Worm (Caenorhabditis elegans): Measurements from ENCODE around the gene C28H8.7.

C28H8.7 gene

ce11 chrIII:5876867-5877641 is 9.7 kb downstream of the C28H8.7 start:
- TF ChIP-seq crh-2 (tag; optimal IDR thresholded peaks at IDR 0.05), result peak; percentile 42
- peak; percentile 21 for TF ChIP-seq gmeb-1 (tag; optimal IDR thresholded peaks at IDR 0.05)
- TF ChIP-seq nhr-6 (tag; optimal IDR thresholded peaks at IDR 0.05), result no peak
- TF ChIP-seq nhr-21 (tag; optimal IDR thresholded peaks at IDR 0.05), result peak; percentile 52
- peak in 1 of 2 experiments; percentile 21 for TF ChIP-seq lsy-2 (tag; optimal IDR thresholded peaks at IDR 0.05)
- no peak for TF ChIP-seq dmd-4 (tag; optimal IDR thresholded peaks at IDR 0.05)
- TF ChIP-seq mdl-1 (tag; optimal IDR thresholded peaks at IDR 0.05), result peak in 1 of 2 experiments; percentile 5
- peak; percentile 35 for TF ChIP-seq sma-3 (GFP tag; optimal IDR thresholded peaks at IDR 0.05)
- TF ChIP-seq lin-13 (GFP tag; optimal IDR thresholded peaks at IDR 0.05), result no peak

- TF ChIP-seq nhr-129 (tag; optimal IDR thresholded peaks at IDR 0.05) (peak; percentile 3), lsy-2 (tag; optimal IDR thresholded peaks at IDR 0.05) (no peak), skn-1 (tag; optimal IDR thresholded peaks at IDR 0.05) (no peak), alr-1 (tag; optimal IDR thresholded peaks at IDR 0.05) (no peak), ceh-16 (tag; optimal IDR thresholded peaks at IDR 0.05) (peak; percentile 9), mdl-1 (tag; optimal IDR thresholded peaks at IDR 0.05) (no peak), aly-2 (tag; optimal IDR thresholded peaks at IDR 0.05) (no peak), ZK546.5 (tag; optimal IDR thresholded peaks at IDR 0.05) (no peak), ztf-11 (tag; optimal IDR thresholded peaks at IDR 0.05) (no peak), dmd-4 (tag; optimal IDR thresholded peaks at IDR 0.05) (no peak), nhr-21 (tag; optimal IDR thresholded peaks at IDR 0.05) (peak; percentile 25), sma-9 (GFP tag; optimal IDR thresholded peaks at IDR 0.05) (no peak), sma-9 (tag; optimal IDR thresholded peaks at IDR 0.05) (no peak), mab-5 (tag; optimal IDR thresholded peaks at IDR 0.05) (no peak), ceh-82 (tag; optimal IDR thresholded peaks at IDR 0.05) (no peak), unc-39 (tag; optimal IDR thresholded peaks at IDR 0.05) (no peak), ztf-4 (tag; optimal IDR thresholded peaks at IDR 0.05) (no peak), nhr-237 (tag; optimal IDR thresholded peaks at IDR 0.05) (no peak), nhr-10 (tag; optimal IDR thresholded peaks at IDR 0.05) (no peak), nhr-12 (tag; optimal IDR thresholded peaks at IDR 0.05) (no peak), blmp-1 (tag; optimal IDR thresholded peaks at IDR 0.05; ENCODE audit: insufficient read depth) (peak; percentile 6), Y55F3AM.14 (GFP tag; optimal IDR thresholded peaks at IDR 0.05) (no peak), C34F6.9 (tag; optimal IDR thresholded peaks at IDR 0.05) (no peak), R02D3.7 (tag; optimal IDR thresholded peaks at IDR 0.05) (no peak), peb-1 (tag; optimal IDR thresholded peaks at IDR 0.05) (no peak), ztf-1 (GFP tag; conservative IDR thresholded peaks at IDR 0.05) (no peak), lin-13 (GFP tag; optimal IDR thresholded peaks at IDR 0.05) (no peak), egl-27 (tag; optimal IDR thresholded peaks at IDR 0.05) (no peak), crh-2 (tag; optimal IDR thresholded peaks at IDR 0.05) (no peak), elt-3 (tag; optimal IDR thresholded peaks at IDR 0.05) (no peak), mbf-1 (tag; optimal IDR thresholded peaks at IDR 0.05) (no peak), snpc-4 (tag; optimal IDR thresholded peaks at IDR 0.05) (no peak), elt-1 (tag; optimal IDR thresholded peaks at IDR 0.05) (no peak), unc-62 (GFP tag; optimal IDR thresholded peaks at IDR 0.05) (no peak), nhr-77 (tag; optimal IDR thresholded peaks at IDR 0.05) (no peak), unc-55 (GFP tag; optimal IDR thresholded peaks at IDR 0.05) (no peak), zag-1 (tag; optimal IDR thresholded peaks at IDR 0.05) (no peak), sem-4 (tag; optimal IDR thresholded peaks at IDR 0.05) (no peak), sma-3 (GFP tag; optimal IDR thresholded peaks at IDR 0.05) (peak; percentile 8), gmeb-1 (tag; optimal IDR thresholded peaks at IDR 0.05) (peak; percentile 23), ama-1 (optimal IDR thresholded peaks at IDR 0.05) (peak; percentile 86), nhr-11 (tag; optimal IDR thresholded peaks at IDR 0.05) (no peak), nhr-25 (tag; optimal IDR thresholded peaks at IDR 0.05) (peak; percentile 37), nhr-6 (tag; optimal IDR thresholded peaks at IDR 0.05) (no peak), fos-1 (tag; optimal IDR thresholded peaks at IDR 0.05) (peak; percentile 3), lin-11 (tag; optimal IDR thresholded peaks at IDR 0.05) (no peak), F13H6.1 (tag; optimal IDR thresholded peaks at IDR 0.05) (peak; percentile 15), lin-39 (tag; optimal IDR thresholded peaks at IDR 0.05) (no peak), nhr-23 (tag; optimal IDR thresholded peaks at IDR 0.05) (no peak)
Observed at ce11 chrIII:5876140-5876675, 10.6 kb downstream of the C28H8.7 start, which contains the start of gene aldo-2. aldo-2 (minus strand) TSS chrIII:5876625.

All from whole organism, L2 larva.